Worm (Caenorhabditis elegans) whole organism, L1 larva: ENCODE data around the gene C04A11.5.

Experiments used
- C04F5.9 ChIP-seq: sonication (generic microtip); optimal IDR thresholded peaks from 2 replicates; lab custom pipeline; 2016; ENCODE audit warnings: missing genetic modification characterization, missing compliant biosample characterization
- C34B4.2 ChIP-seq: sonication (generic microtip); optimal IDR thresholded peaks from 2 replicates; lab custom pipeline; 2017; ENCODE audit warnings: mild to moderate bottlenecking, missing genetic modification characterization, missing compliant biosample characterization
- Y116A8C.19 ChIP-seq: sonication (generic microtip); optimal IDR thresholded peaks from 2 replicates; lab custom pipeline; 2016; ENCODE audit warnings: missing compliant biosample characterization, missing genetic modification characterization, borderline replicate concordance
- ama-1 ChIP-seq: fragments of 150-350 bp; optimal IDR thresholded peaks from 2 replicates; lab custom pipeline; 2014
- blmp-1 ChIP-seq: fragments of 150-350 bp; optimal IDR thresholded peaks from 2 replicates; lab custom pipeline; 2014; ENCODE audit warnings: missing biosample characterization, missing genetic modification characterization
- ceh-8 ChIP-seq: fragments of 200-800 bp; sonication (Bioruptor generic); optimal IDR thresholded peaks from 2 replicates; lab custom pipeline; 2018; ENCODE audit warnings: mild to moderate bottlenecking, missing genetic modification characterization, moderate library complexity, missing compliant biosample characterization
- ceh-88 ChIP-seq: fragments of 200-800 bp; sonication (Bioruptor generic); IDR thresholded peaks from 2 replicates; pipeline ENCODE4 v1.3.6; 2022; ENCODE audit warnings: missing genetic modification characterization, missing compliant biosample characterization
- ces-1 ChIP-seq: fragments of 150-350 bp; optimal IDR thresholded peaks from 2 replicates; lab custom pipeline; 2014; ENCODE audit warnings: missing biosample characterization, missing genetic modification reagents, missing genetic modification characterization
- dpl-1 ChIP-seq, 3 experiments: fragments of 150-350 bp in 2 of 3; sonication (generic microtip) in 1 of 3; optimal IDR thresholded peaks; 2 replicates each; lab custom pipeline; 2014 to 2017; ENCODE audit warnings: missing biosample characterization in 3 of 3, missing genetic modification characterization in 3 of 3, missing genetic modification reagents in 3 of 3
- dsc-1 ChIP-seq: sonication (generic microtip); optimal IDR thresholded peaks from 2 replicates; lab custom pipeline; 2016; ENCODE audit warnings: mild to moderate bottlenecking, missing genetic modification characterization, missing compliant biosample characterization
- efl-1 ChIP-seq, 4 experiments: fragments of 150-350 bp; optimal IDR thresholded peaks in 3 of 4; peaks in 1 of 4; 1 replicate in 1 of 4; 2 replicates in 3 of 4; lab custom pipeline; 2014; ENCODE audit warnings: missing biosample characterization in 2 of 4, missing genetic modification characterization in 2 of 4, missing genetic modification reagents in 2 of 4
- elt-2 ChIP-seq: sonication (generic microtip); optimal IDR thresholded peaks from 2 replicates; lab custom pipeline; 2016; ENCODE audit warnings: missing genetic modification characterization, mild to moderate bottlenecking, inconsistent platforms, missing compliant biosample characterization, missing genetic modification reagents
- elt-3 ChIP-seq, 6 experiments: fragments of 150-350 bp in 1 of 6; sonication (generic microtip); optimal IDR thresholded peaks; 2 replicates each; lab custom pipeline; 2017 to 2018; ENCODE audit warnings: missing biosample characterization in 6 of 6, missing genetic modification characterization in 6 of 6, inconsistent platforms in 1 of 6
- ets-5 ChIP-seq: fragments of 200-800 bp; sonication (Bioruptor generic); IDR thresholded peaks from 2 replicates; pipeline ENCODE4 v1.3.6; 2022; ENCODE audit warnings: missing genetic modification characterization, missing compliant biosample characterization
- fkh-8 ChIP-seq: sonication (generic microtip); optimal IDR thresholded peaks from 2 replicates; lab custom pipeline; 2016; ENCODE audit warnings: mild to moderate bottlenecking, missing genetic modification characterization, missing compliant biosample characterization
- grh-1 ChIP-seq: fragments of 200-800 bp; sonication (Bioruptor generic); IDR thresholded peaks from 2 replicates; pipeline ENCODE4 v1.3.6; 2022; ENCODE audit warnings: missing genetic modification reagents, missing genetic modification characterization, missing compliant biosample characterization
- hpl-2 ChIP-seq: fragments of 150-350 bp; optimal IDR thresholded peaks from 2 replicates; lab custom pipeline; 2014; ENCODE audit warnings: missing biosample characterization, missing genetic modification reagents, missing genetic modification characterization
- jun-1 ChIP-seq: fragments of 150-350 bp; optimal IDR thresholded peaks from 2 replicates; lab custom pipeline; 2014; ENCODE audit warnings: missing biosample characterization, missing genetic modification reagents, missing genetic modification characterization
- lin-13 ChIP-seq: fragments of 150-350 bp; optimal IDR thresholded peaks from 2 replicates; lab custom pipeline; 2014; ENCODE audit warnings: missing biosample characterization, missing genetic modification reagents, missing genetic modification characterization
- lin-14 ChIP-seq: fragments of 200-800 bp; sonication (Bioruptor generic); optimal IDR thresholded peaks from 2 replicates; lab custom pipeline; 2018; ENCODE audit warnings: mild to moderate bottlenecking, missing genetic modification characterization, moderate library complexity, missing compliant biosample characterization
- lin-15B ChIP-seq: fragments of 150-350 bp; sonication (generic microtip); optimal IDR thresholded peaks from 3 replicates; lab custom pipeline; 2014; ENCODE audit warnings: missing biosample characterization, missing genetic modification characterization
- lin-35 ChIP-seq, 2 experiments: fragments of 150-350 bp; optimal IDR thresholded peaks; 2 replicates each; lab custom pipeline; 2014; ENCODE audit warnings: missing biosample characterization in 2 of 2, missing genetic modification characterization in 2 of 2, missing genetic modification reagents in 2 of 2
- lin-39 ChIP-seq: fragments of 150-350 bp; optimal IDR thresholded peaks from 2 replicates; lab custom pipeline; 2014; ENCODE audit warnings: missing biosample characterization, missing genetic modification reagents, missing genetic modification characterization
- lir-3 ChIP-seq: sonication (generic microtip); optimal IDR thresholded peaks from 2 replicates; lab custom pipeline; 2016; ENCODE audit warnings: mild to moderate bottlenecking, missing genetic modification characterization, moderate library complexity, missing compliant biosample characterization; ENCODE audit not compliant: poor library complexity
- mdl-1 ChIP-seq, 2 experiments: fragments of 150-350 bp; optimal IDR thresholded peaks; 2 replicates each; lab custom pipeline; 2014 to 2017; ENCODE audit warnings: missing biosample characterization in 2 of 2, missing genetic modification characterization in 2 of 2, inconsistent platforms in 1 of 2
- nhr-12 ChIP-seq: sonication (generic microtip); optimal IDR thresholded peaks from 2 replicates; lab custom pipeline; 2017; ENCODE audit warnings: missing biosample characterization, missing genetic modification characterization
- nhr-20 ChIP-seq: sonication (generic microtip); optimal IDR thresholded peaks from 2 replicates; lab custom pipeline; 2016; ENCODE audit warnings: mild to moderate bottlenecking, missing genetic modification characterization, missing compliant biosample characterization
- nhr-71 ChIP-seq: sonication (generic microtip); optimal IDR thresholded peaks from 2 replicates; lab custom pipeline; 2016; ENCODE audit warnings: mild to moderate bottlenecking, missing genetic modification characterization, moderate library complexity, missing compliant biosample characterization
- nhr-76 ChIP-seq: sonication (generic microtip); optimal IDR thresholded peaks from 2 replicates; lab custom pipeline; 2017; ENCODE audit warnings: missing biosample characterization, missing genetic modification characterization
- pag-3 ChIP-seq: sonication (generic microtip); optimal IDR thresholded peaks from 2 replicates; lab custom pipeline; 2017; ENCODE audit warnings: missing genetic modification characterization, mild to moderate bottlenecking, missing compliant biosample characterization, antibody characterized with exemption, borderline replicate concordance; ENCODE audit not compliant: insufficient read depth
- pax-3 ChIP-seq: fragments of 200-800 bp; sonication (Bioruptor generic); optimal IDR thresholded peaks from 2 replicates; lab custom pipeline; 2018; ENCODE audit warnings: mild to moderate bottlenecking, missing genetic modification characterization, moderate library complexity, missing compliant biosample characterization
- pqm-1 ChIP-seq: sonication (generic microtip); optimal IDR thresholded peaks from 3 replicates; lab custom pipeline; 2017; ENCODE audit warnings: missing biosample characterization, missing genetic modification characterization
- rnt-1 ChIP-seq: sonication (generic microtip); optimal IDR thresholded peaks from 2 replicates; lab custom pipeline; 2016; ENCODE audit warnings: mild to moderate bottlenecking, missing genetic modification characterization, moderate library complexity, missing compliant biosample characterization
- skn-1 ChIP-seq: fragments of 150-350 bp; optimal IDR thresholded peaks from 2 replicates; lab custom pipeline; 2014; ENCODE audit warnings: missing biosample characterization, missing genetic modification characterization
- snpc-4 ChIP-seq: fragments of 150-350 bp; optimal IDR thresholded peaks from 2 replicates; lab custom pipeline; 2014; ENCODE audit warnings: missing biosample characterization, missing genetic modification characterization
- sox-4 ChIP-seq: sonication (generic microtip); optimal IDR thresholded peaks from 2 replicates; lab custom pipeline; 2016; ENCODE audit warnings: missing genetic modification characterization, missing compliant biosample characterization
- sptf-1 ChIP-seq: fragments of 150-350 bp; optimal IDR thresholded peaks from 2 replicates; lab custom pipeline; 2014; ENCODE audit warnings: missing biosample characterization, missing genetic modification characterization
- sup-37 ChIP-seq: fragments of 200-800 bp; sonication (Bioruptor generic); optimal IDR thresholded peaks from 2 replicates; lab custom pipeline; 2018; ENCODE audit warnings: mild to moderate bottlenecking, missing genetic modification characterization, missing compliant biosample characterization
- tlp-1 ChIP-seq: fragments of 150-350 bp; optimal IDR thresholded peaks from 2 replicates; lab custom pipeline; 2014; ENCODE audit warnings: missing biosample characterization, missing genetic modification characterization
- unc-130 ChIP-seq: fragments of 150-350 bp; optimal IDR thresholded peaks from 2 replicates; lab custom pipeline; 2017; ENCODE audit warnings: missing biosample characterization, missing genetic modification characterization, inconsistent platforms
- unc-62 ChIP-seq: fragments of 150-350 bp; optimal IDR thresholded peaks from 2 replicates; lab custom pipeline; 2014; ENCODE audit warnings: missing biosample characterization, missing genetic modification reagents, missing genetic modification characterization
- unc-86 ChIP-seq: sonication (generic microtip); optimal IDR thresholded peaks from 2 replicates; lab custom pipeline; 2016; ENCODE audit warnings: missing genetic modification characterization, missing compliant biosample characterization
- unc-98 ChIP-seq: fragments of 200-800 bp; sonication (Bioruptor generic); IDR thresholded peaks from 2 replicates; pipeline ENCODE4 v1.3.6; 2022; ENCODE audit warnings: missing genetic modification characterization, missing compliant biosample characterization
- vab-15 ChIP-seq: sonication (generic microtip); optimal IDR thresholded peaks from 2 replicates; lab custom pipeline; 2017; ENCODE audit warnings: missing genotype, mild to moderate bottlenecking, missing genetic modification characterization, missing compliant biosample characterization
- xbp-1 ChIP-seq: sonication (generic microtip); optimal IDR thresholded peaks from 2 replicates; lab custom pipeline; 2016; ENCODE audit warnings: missing genetic modification characterization, missing compliant biosample characterization
- zag-1 ChIP-seq: fragments of 150-350 bp; optimal IDR thresholded peaks from 2 replicates; lab custom pipeline; 2014; ENCODE audit warnings: missing biosample characterization, missing genetic modification characterization
- ztf-11 ChIP-seq, 2 experiments: sonication (generic microtip); optimal IDR thresholded peaks; 2 replicates each; lab custom pipeline; 2016 to 2017; ENCODE audit warnings: missing genetic modification characterization in 2 of 2, missing biosample characterization in 1 of 2, missing compliant biosample characterization in 1 of 2
- ztf-4 ChIP-seq: fragments of 150-350 bp; optimal IDR thresholded peaks from 2 replicates; lab custom pipeline; 2014; ENCODE audit warnings: missing biosample characterization, missing genetic modification characterization

C04A11.5 gene

ce11 chrX:13676892-13677291, 12.5 kb downstream of the C04A11.5 start, which contains the start of gene gck-4:
gck-4 (plus strand) TSS chrX:13677192.
- TF ChIP-seq unc-62 (no peak), lin-14 (GFP tag; lab: Kevin White, UChicago) (no peak), blmp-1 (peak; percentile 21)
- TF ChIP-seq, all 84 proteins: peak for 1

ce11 chrX:13685725-13686124, 21.3 kb downstream of the C04A11.5 start:
- TF ChIP-seq lin-35 (GFP tag; optimal IDR thresholded peaks at IDR 0.05; lab: Kevin White, UChicago) (peak in 1 of 2 experiments; percentile 15), elt-2 (tag; lab: Kevin White, UChicago) (peak; percentile 50), ceh-88 (GFP tag; lab: Robert Waterston, UW) (no peak)

- TF ChIP-seq unc-130 (tag; lab: Kevin White, UChicago) (no peak), unc-86 (peak; percentile 37), pag-3 (tag; lab: Kevin White, UChicago) (no peak), grh-1 (GFP tag; lab: Robert Waterston, UW) (no peak), dpl-1 (GFP tag; optimal IDR thresholded peaks at IDR 0.05; lab: Kevin White, UChicago) (no peak), nhr-76 (no peak), pax-3 (tag; lab: Kevin White, UChicago) (no peak), ceh-88 (GFP tag; lab: Robert Waterston, UW) (no peak), sptf-1 (tag; lab: Kevin White, UChicago) (no peak), nhr-71 (tag; lab: Kevin White, UChicago) (peak; percentile 70), nhr-12 (tag; lab: Kevin White, UChicago) (no peak), jun-1 (tag; lab: Kevin White, UChicago) (peak; percentile 5), lir-3 (tag; lab: Kevin White, UChicago) (no peak), ama-1 (no peak), vab-15 (no peak), blmp-1 (peak; percentile 44), fkh-8 (tag; lab: Kevin White, UChicago) (peak; percentile 30), xbp-1 (tag; lab: Kevin White, UChicago) (peak; percentile 8), pqm-1 (tag; lab: Kevin White, UChicago) (no peak), ztf-11 (tag; optimal IDR thresholded peaks at IDR 0.05; lab: Kevin White, UChicago) (peak in 1 of 2 experiments; percentile 49), snpc-4 (tag; lab: Kevin White, UChicago) (peak; percentile 31), zag-1 (tag; lab: Kevin White, UChicago) (no peak), Y116A8C.19 (tag; lab: Kevin White, UChicago) (no peak), C04F5.9 (no peak), skn-1 (tag; lab: Kevin White, UChicago) (peak; percentile 59), lin-15B (tag; lab: Kevin White, UChicago) (no peak), dsc-1 (tag; lab: Kevin White, UChicago) (peak; percentile 53), ceh-8 (GFP tag; lab: Kevin White, UChicago) (no peak), elt-3 (tag; optimal IDR thresholded peaks at IDR 0.05; lab: Kevin White, UChicago) (no peak), ets-5 (GFP tag; lab: Robert Waterston, UW) (no peak), ztf-4 (tag; lab: Kevin White, UChicago) (peak; percentile 52), sox-4 (tag; lab: Kevin White, UChicago) (no peak), rnt-1 (tag; lab: Kevin White, UChicago) (peak; percentile 68), nhr-20 (peak; percentile 64), lin-14 (GFP tag; lab: Kevin White, UChicago) (peak; percentile 91), tlp-1 (tag; lab: Kevin White, UChicago) (no peak), lin-13 (GFP tag; lab: Kevin White, UChicago) (no peak), lin-39 (tag; lab: Kevin White, UChicago) (no peak), hpl-2 (no peak), unc-98 (GFP tag; lab: Robert Waterston, UW) (no peak), lin-35 (GFP tag; optimal IDR thresholded peaks at IDR 0.05; lab: Kevin White, UChicago) (no peak), sup-37 (GFP tag; lab: Kevin White, UChicago) (no peak), C34B4.2 (tag; lab: Kevin White, UChicago) (no peak), ces-1 (GFP tag; lab: Kevin White, UChicago) (no peak), mdl-1 (tag; optimal IDR thresholded peaks at IDR 0.05; lab: Kevin White, UChicago) (peak in 1 of 2 experiments; percentile 28), efl-1 (optimal IDR thresholded peaks at IDR 0.05; lab: Kevin White, UChicago) (peak in 1 of 2 experiments; percentile 37), efl-1 (GFP tag; optimal IDR thresholded peaks at IDR 0.05 in 1 of 2; lab: Kevin White, UChicago) (no peak)
Measured at ce11 chrX:13687111-13687512, 22.7 kb downstream of the C04A11.5 start.
